Fruit fly (Drosophila melanogaster) whole organism, embryonic: ENCODE measurements around the gene CG42554.

Source experiments
- Atf3 ChIP-seq: fragments of 200-800 bp; sonication (Bioruptor generic); optimal IDR thresholded peaks from 3 replicates; lab custom pipeline; 2016; ENCODE audit warnings: missing biosample characterization, missing genetic modification characterization
- BEAF-32 ChIP-seq: fragments of 200-800 bp; sonication (Bioruptor generic); optimal IDR thresholded peaks from 3 replicates; lab custom pipeline; 2017; ENCODE audit warnings: missing biosample characterization, missing genetic modification characterization, mild to moderate bottlenecking, moderate library complexity, missing genetic modification reagents
- CG10959 ChIP-seq: fragments of 200-800 bp; sonication (Bioruptor generic); IDR thresholded peaks from 2 replicates; pipeline ENCODE4 v1.3.6; 2022; ENCODE audit warnings: missing biosample characterization, missing genetic modification characterization
- CG11085 ChIP-seq: fragments of 200-800 bp; sonication (Bioruptor generic); IDR thresholded peaks from 2 replicates; pipeline ENCODE4 v1.3.6; 2022; ENCODE audit warnings: missing biosample characterization, missing genetic modification characterization
- CG11398 ChIP-seq: fragments of 200-800 bp; sonication (Bioruptor generic); optimal IDR thresholded peaks from 2 replicates; lab custom pipeline; 2016; ENCODE audit warnings: missing biosample characterization, missing genetic modification characterization
- CG1647 ChIP-seq: fragments of 200-800 bp; sonication (Bioruptor generic); optimal IDR thresholded peaks from 3 replicates; lab custom pipeline; 2016; ENCODE audit warnings: missing biosample characterization, missing genetic modification characterization
- CG16813 ChIP-seq: fragments of 200-800 bp; sonication (Bioruptor generic); IDR thresholded peaks from 3 replicates; pipeline ENCODE4 v1.3.6; 2022; ENCODE audit warnings: missing biosample characterization, missing genetic modification characterization; ENCODE audit not compliant: partially characterized antibody
- CG17361 ChIP-seq: fragments of 200-800 bp; sonication (Bioruptor generic); IDR thresholded peaks from 3 replicates; pipeline ENCODE4 v1.3.6; 2022; ENCODE audit warnings: missing biosample characterization, missing genetic modification characterization
- CG18619 ChIP-seq: fragments of 200-800 bp; sonication (Bioruptor generic); optimal IDR thresholded peaks from 3 replicates; lab custom pipeline; 2017; ENCODE audit warnings: missing biosample characterization, mild to moderate bottlenecking, missing genetic modification characterization
- CG2889 ChIP-seq: fragments of 200-800 bp; sonication (Bioruptor generic); IDR thresholded peaks from 3 replicates; pipeline ENCODE4 v1.3.6; 2022; ENCODE audit warnings: missing biosample characterization, missing genetic modification characterization
- CG4854 ChIP-seq: fragments of 200-800 bp; sonication (Bioruptor generic); optimal IDR thresholded peaks from 2 replicates; lab custom pipeline; 2016; ENCODE audit warnings: missing biosample characterization, missing genetic modification characterization, inconsistent platforms
- CG5953 ChIP-seq: fragments of 200-800 bp; sonication (Bioruptor generic); IDR thresholded peaks from 2 replicates; pipeline ENCODE4 v1.3.6; 2022; ENCODE audit warnings: missing biosample characterization, missing genetic modification characterization
- CG6813 ChIP-seq: fragments of 200-800 bp; sonication (Bioruptor generic); optimal IDR thresholded peaks from 2 replicates; lab custom pipeline; 2017; ENCODE audit warnings: missing biosample characterization, missing genetic modification characterization, mild to moderate bottlenecking, moderate library complexity, missing genetic modification reagents
- CG8388 ChIP-seq: fragments of 200-800 bp; sonication (Bioruptor generic); optimal IDR thresholded peaks from 2 replicates; lab custom pipeline; 2019; ENCODE audit warnings: missing biosample characterization, mild to moderate bottlenecking, missing genetic modification characterization, moderate library complexity
- CG8924 ChIP-seq: fragments of 200-800 bp; optimal IDR thresholded peaks from 3 replicates; lab custom pipeline; 2019; ENCODE audit warnings: missing biosample characterization, mild to moderate bottlenecking, missing genetic modification characterization, moderate library complexity
- CG9437 ChIP-seq: fragments of 200-800 bp; sonication (Bioruptor generic); optimal IDR thresholded peaks from 2 replicates; lab custom pipeline; 2018; ENCODE audit warnings: missing biosample characterization, mild to moderate bottlenecking, missing genetic modification characterization
- CG9727 ChIP-seq: fragments of 200-800 bp; sonication (Bioruptor generic); optimal IDR thresholded peaks from 3 replicates; lab custom pipeline; 2017; ENCODE audit warnings: missing biosample characterization, mild to moderate bottlenecking, missing genetic modification characterization
- CG9797 ChIP-seq: fragments of 200-800 bp; sonication (Bioruptor generic); optimal IDR thresholded peaks from 3 replicates; lab custom pipeline; 2018; ENCODE audit warnings: missing biosample characterization, mild to moderate bottlenecking, missing genetic modification characterization
- Camta ChIP-seq: fragments of 200-800 bp; sonication (Bioruptor generic); optimal IDR thresholded peaks from 2 replicates; lab custom pipeline; 2016; ENCODE audit warnings: missing biosample characterization, missing genetic modification characterization
- Deaf1 ChIP-seq: fragments of 200-800 bp; optimal IDR thresholded peaks from 3 replicates; lab custom pipeline; 2019; ENCODE audit warnings: missing biosample characterization, mild to moderate bottlenecking, missing genetic modification characterization, moderate library complexity
- Dp ChIP-seq: fragments of 200-800 bp; sonication (Bioruptor generic); optimal IDR thresholded peaks from 2 replicates; lab custom pipeline; 2018; ENCODE audit warnings: missing biosample characterization, mild to moderate bottlenecking, missing genetic modification characterization, moderate library complexity
- Gug ChIP-seq: fragments of 200-800 bp; sonication (Bioruptor generic); IDR thresholded peaks from 4 replicates; pipeline ENCODE4 v1.3.6; 2022; ENCODE audit warnings: missing biosample characterization, missing genetic modification characterization
- H15 ChIP-seq: fragments of 200-800 bp; sonication (Bioruptor generic); IDR thresholded peaks from 3 replicates; pipeline ENCODE4 v1.3.6; 2022; ENCODE audit warnings: missing biosample characterization, missing genetic modification characterization
- Hand ChIP-seq: fragments of 200-800 bp; sonication (Bioruptor generic); optimal IDR thresholded peaks from 2 replicates; lab custom pipeline; 2017; ENCODE audit warnings: mild to moderate bottlenecking, missing biosample characterization, missing genetic modification reagents, missing genetic modification characterization
- Hmr ChIP-seq: fragments of 200-800 bp; sonication (Bioruptor generic); optimal IDR thresholded peaks from 3 replicates; lab custom pipeline; 2017; ENCODE audit warnings: mild to moderate bottlenecking, missing biosample characterization, missing genetic modification reagents, missing genetic modification characterization
- Lpt ChIP-seq: fragments of >200 bp; optimal IDR thresholded peaks from 2 replicates; lab custom pipeline; 2018; ENCODE audit warnings: missing biosample characterization, missing genetic modification characterization
- MTF-1 ChIP-seq: fragments of 200-800 bp; sonication (Bioruptor generic); optimal IDR thresholded peaks from 2 replicates; lab custom pipeline; 2018; ENCODE audit warnings: missing biosample characterization, mild to moderate bottlenecking, missing genetic modification characterization, borderline replicate concordance
- NC2α ChIP-seq: fragments of 200-800 bp; sonication (Bioruptor generic); optimal IDR thresholded peaks from 2 replicates; lab custom pipeline; 2016; ENCODE audit warnings: missing biosample characterization, missing genetic modification characterization
- NK7.1 ChIP-seq: fragments of 200-800 bp; sonication (Bioruptor generic); optimal IDR thresholded peaks from 3 replicates; lab custom pipeline; 2016; ENCODE audit warnings: missing biosample characterization, missing genetic modification characterization
- Nf-YB ChIP-seq: fragments of 200-800 bp; sonication (Bioruptor generic); optimal IDR thresholded peaks from 3 replicates; lab custom pipeline; 2019; ENCODE audit warnings: missing biosample characterization, mild to moderate bottlenecking, missing genetic modification characterization, moderate library complexity
- PHDP ChIP-seq: fragments of 200-800 bp; sonication (Bioruptor generic); optimal IDR thresholded peaks from 3 replicates; lab custom pipeline; 2018; ENCODE audit warnings: missing biosample characterization, mild to moderate bottlenecking, missing genetic modification characterization, moderate library complexity
- abd-A ChIP-seq: fragments of 200-800 bp; sonication (Bioruptor generic); optimal IDR thresholded peaks from 3 replicates; lab custom pipeline; 2019; ENCODE audit warnings: missing biosample characterization, mild to moderate bottlenecking, missing genetic modification characterization, moderate library complexity
- cg ChIP-seq: fragments of 200-800 bp; sonication (Bioruptor generic); optimal IDR thresholded peaks from 3 replicates; lab custom pipeline; 2019; ENCODE audit warnings: missing biosample characterization, mild to moderate bottlenecking, missing genetic modification characterization, moderate library complexity
- croc ChIP-seq: fragments of 200-800 bp; sonication (Bioruptor generic); conservative IDR thresholded peaks from 3 replicates; pipeline ENCODE4 v1.3.6; 2022; ENCODE audit warnings: missing biosample characterization, missing genetic modification characterization
- dysf ChIP-seq: fragments of 200-800 bp; sonication (Bioruptor generic); IDR thresholded peaks from 3 replicates; pipeline ENCODE4 v1.3.6; 2022; ENCODE audit warnings: missing biosample characterization, missing genetic modification characterization
- exex ChIP-seq: fragments of 200-800 bp; sonication (Bioruptor generic); optimal IDR thresholded peaks from 4 replicates; lab custom pipeline; 2018; ENCODE audit warnings: missing biosample characterization, mild to moderate bottlenecking, missing genetic modification characterization, moderate library complexity
- gsb-n ChIP-seq: fragments of 200-800 bp; sonication (Bioruptor generic); optimal IDR thresholded peaks from 3 replicates; lab custom pipeline; 2018; ENCODE audit warnings: missing biosample characterization, mild to moderate bottlenecking, missing genetic modification characterization
- luna ChIP-seq: fragments of 200-800 bp; sonication (Bioruptor generic); optimal IDR thresholded peaks from 2 replicates; lab custom pipeline; 2016; ENCODE audit warnings: missing biosample characterization, missing genetic modification characterization
- mld ChIP-seq: fragments of 200-800 bp; sonication (Bioruptor generic); IDR thresholded peaks from 3 replicates; pipeline ENCODE4 v1.3.6; 2022; ENCODE audit warnings: missing biosample characterization, missing genetic modification characterization; ENCODE audit not compliant: partially characterized antibody
- nerfin-1 ChIP-seq: fragments of 200-800 bp; sonication (Bioruptor generic); optimal IDR thresholded peaks from 3 replicates; lab custom pipeline; 2019; ENCODE audit warnings: missing biosample characterization, mild to moderate bottlenecking, missing genetic modification characterization, moderate library complexity
- pan ChIP-seq, 4 experiments: fragments of >200 bp in 3 of 4; fragments of 200-800 bp in 1 of 4; sonication (Bioruptor generic) in 1 of 4; optimal IDR thresholded peaks in 3 of 4; IDR thresholded peaks in 1 of 4; 2 replicates each; pipeline versions ENCODE4 v1.3.6 to Lab custom; 2017 to 2022; ENCODE audit warnings: missing biosample characterization in 2 of 4, missing genetic modification characterization in 2 of 4, mixed read lengths in 1 of 4
- sens ChIP-seq: fragments of 200-800 bp; sonication (Bioruptor generic); peaks from one replicate; lab custom pipeline; 2016; ENCODE audit warnings: missing biosample characterization, missing genetic modification characterization
- slbo ChIP-seq: fragments of 200-800 bp; sonication (Bioruptor generic); IDR thresholded peaks from 2 replicates; pipeline ENCODE4 v1.3.6; 2022; ENCODE audit warnings: missing biosample characterization, missing genetic modification characterization
- sr ChIP-seq: fragments of 200-800 bp; sonication (Bioruptor generic); IDR thresholded peaks from 3 replicates; pipeline ENCODE4 v1.3.6; 2022; ENCODE audit warnings: missing biosample characterization, missing genetic modification characterization
- ssp ChIP-seq: fragments of 200-800 bp; sonication (Bioruptor generic); IDR thresholded peaks from 2 replicates; pipeline ENCODE4 v1.3.6; 2022; ENCODE audit warnings: missing biosample characterization, missing genetic modification characterization
- stwl ChIP-seq: fragments of 200-800 bp; sonication (Bioruptor generic); optimal IDR thresholded peaks from 3 replicates; lab custom pipeline; 2018; ENCODE audit warnings: missing biosample characterization, mild to moderate bottlenecking, missing genetic modification characterization, moderate library complexity
- sug ChIP-seq: fragments of 200-800 bp; optimal IDR thresholded peaks from 2 replicates; lab custom pipeline; 2019; ENCODE audit warnings: missing biosample characterization, mild to moderate bottlenecking, missing genetic modification characterization, moderate library complexity
- tgo ChIP-seq: fragments of 200-800 bp; sonication (Bioruptor generic); IDR thresholded peaks from 3 replicates; pipeline ENCODE4 v1.3.6; 2022; ENCODE audit warnings: missing biosample characterization, missing genetic modification characterization
- wor ChIP-seq: fragments of 200-800 bp; sonication (Bioruptor generic); IDR thresholded peaks from 2 replicates; pipeline ENCODE4 v1.3.6; 2022; ENCODE audit warnings: missing biosample characterization, missing genetic modification characterization

CG42554 gene

dm6 chr3L:805642-806218 lies 29.8 kb upstream of the CG42554 start (continued):
- TF ChIP-seq CG11085 (GFP tag; lab: Robert Waterston, UW) (no peak), gsb-n (tag; lab: Kevin White, UChicago) (peak; percentile 48), NC2α (GFP tag; lab: Kevin White, UChicago) (peak; percentile 21), Hmr (peak; percentile 17), Dp (GFP tag; lab: Kevin White, UChicago) (no peak), Nf-YB (peak; percentile 12), MTF-1 (no peak), PHDP (tag; lab: Kevin White, UChicago) (peak; percentile 39), Lpt (GFP tag; lab: Kevin White, UChicago) (no peak), abd-A (tag; lab: Kevin White, UChicago) (no peak), sr (no peak), CG1647 (GFP tag; lab: Kevin White, UChicago) (no peak), sens (GFP tag; lab: Kevin White, UChicago) (peak; percentile 94), Gug (GFP tag; lab: Robert Waterston, UW) (no peak; the same call in 2 of the 4 replicates), nerfin-1 (tag; lab: Kevin White, UChicago) (peak; percentile 52), CG11398 (GFP tag; lab: Kevin White, UChicago) (no peak), CG9727 (GFP tag; lab: Kevin White, UChicago) (peak; percentile 71), Deaf1 (no peak), pan (optimal IDR thresholded peaks at IDR 0.05; lab: Kevin White, UChicago) (no peak), pan (GFP tag; optimal IDR thresholded peaks at IDR 0.05 in 1 of 2, IDR thresholded peaks at IDR 0.05 in 1 of 2) (peak in 1 of 2 experiments; percentile 54), CG8924 (tag; lab: Kevin White, UChicago) (peak; percentile 55), CG2889 (GFP tag; lab: Robert Waterston, UW) (no peak), wor (GFP tag; lab: Robert Waterston, UW) (0 out of 2 replicates have a peak, but pooled peaks have one; percentile 45), stwl (tag; lab: Kevin White, UChicago) (no peak), Camta (GFP tag; lab: Kevin White, UChicago) (peak; percentile 6), mld (GFP tag; lab: Robert Waterston, UW) (no peak), CG10959 (GFP tag; lab: Robert Waterston, UW) (peak; percentile 19; the same call in 1 of the 2 replicates), Atf3 (GFP tag; lab: Kevin White, UChicago) (peak; percentile 15), luna (no peak), CG17361 (GFP tag; lab: Robert Waterston, UW) (peak; percentile 70), CG18619 (GFP tag; lab: Kevin White, UChicago) (no peak), CG8388 (GFP tag; lab: Kevin White, UChicago) (peak; percentile 71), CG6813 (peak; percentile 22), BEAF-32 (GFP tag; lab: Kevin White, UChicago) (no peak), exex (tag; lab: Kevin White, UChicago) (no peak), H15 (GFP tag; lab: Robert Waterston, UW) (peak; percentile 51; the same call in 1 of the 3 replicates), cg (no peak), CG9437 (peak; percentile 15), tgo (GFP tag; lab: Robert Waterston, UW) (no peak; the same call in 2 of the 3 replicates), ssp (GFP tag; lab: Robert Waterston, UW) (0 out of 2 replicates have a peak, but pooled peaks have one; percentile 23), sug (tag; lab: Kevin White, UChicago) (no peak), CG9797 (GFP tag; lab: Kevin White, UChicago) (no peak), CG4854 (no peak), NK7.1 (GFP tag; lab: Kevin White, UChicago) (peak; percentile 9), dysf (peak; percentile 46; the same call in 2 of the 3 replicates), CG16813 (GFP tag; lab: Robert Waterston, UW) (no peak), CG5953 (no peak), Hand (no peak), slbo (peak; percentile 39; the same call in 1 of the 2 replicates), croc (GFP tag; lab: Robert Waterston, UW) (peak; percentile 32; the same call in 1 of the 3 replicates)
